Worm (Caenorhabditis elegans) whole organism, late embryonic: ENCODE measurements around the gene msp-56.

Experiments used
- C08G9.2 ChIP-seq: sonication (generic microtip); optimal IDR thresholded peaks from 2 replicates; lab custom pipeline; 2016; ENCODE audit warnings: mild to moderate bottlenecking, missing genetic modification characterization, moderate library complexity, missing compliant biosample characterization
- C38D4.7 ChIP-seq: fragments of 200-800 bp; sonication (Bioruptor generic); optimal IDR thresholded peaks from 2 replicates; lab custom pipeline; 2018; ENCODE audit warnings: mild to moderate bottlenecking, missing genetic modification characterization, moderate library complexity, missing compliant biosample characterization
- K02D7.2 ChIP-seq: sonication (generic microtip); optimal IDR thresholded peaks from 2 replicates; lab custom pipeline; 2017; ENCODE audit warnings: mild to moderate bottlenecking, missing genetic modification characterization, missing compliant biosample characterization
- T23F11.4 ChIP-seq: fragments of 200-800 bp; sonication (Bioruptor generic); optimal IDR thresholded peaks from 2 replicates; lab custom pipeline; 2018; ENCODE audit warnings: mild to moderate bottlenecking, missing genetic modification characterization, missing compliant biosample characterization
- ahr-1 ChIP-seq: sonication (generic microtip); optimal IDR thresholded peaks from 2 replicates; lab custom pipeline; 2016; ENCODE audit warnings: missing genetic modification characterization, missing compliant biosample characterization
- ceh-14 ChIP-seq: sonication (generic microtip); optimal IDR thresholded peaks from 2 replicates; lab custom pipeline; 2016; ENCODE audit warnings: missing genotype, missing genetic modification characterization, missing compliant biosample characterization
- ceh-18 ChIP-seq: sonication (generic microtip); optimal IDR thresholded peaks from 2 replicates; lab custom pipeline; 2016; ENCODE audit warnings: missing genetic modification characterization, missing compliant biosample characterization
- ceh-19 ChIP-seq: fragments of 200-800 bp; sonication (Bioruptor generic); optimal IDR thresholded peaks from 2 replicates; lab custom pipeline; 2018; ENCODE audit warnings: mild to moderate bottlenecking, missing genetic modification characterization, missing compliant biosample characterization
- ceh-2 ChIP-seq: sonication (generic microtip); optimal IDR thresholded peaks from 2 replicates; lab custom pipeline; 2016; ENCODE audit warnings: missing genotype, missing genetic modification characterization, missing compliant biosample characterization
- ceh-22 ChIP-seq: sonication (generic microtip); optimal IDR thresholded peaks from 2 replicates; lab custom pipeline; 2017; ENCODE audit warnings: missing biosample characterization, missing genetic modification characterization
- ceh-24 ChIP-seq: sonication (generic microtip); optimal IDR thresholded peaks from 2 replicates; lab custom pipeline; 2016; ENCODE audit warnings: mild to moderate bottlenecking, missing genetic modification characterization, missing compliant biosample characterization
- ceh-31 ChIP-seq: sonication (generic microtip); optimal IDR thresholded peaks from 2 replicates; lab custom pipeline; 2016; ENCODE audit warnings: missing genetic modification characterization, missing compliant biosample characterization
- ceh-34 ChIP-seq: sonication (generic microtip); optimal IDR thresholded peaks from 2 replicates; lab custom pipeline; 2016; ENCODE audit warnings: mild to moderate bottlenecking, missing genetic modification characterization, missing compliant biosample characterization
- ceh-45 ChIP-seq: fragments of 200-800 bp; sonication (Bioruptor generic); IDR thresholded peaks from 2 replicates; pipeline ENCODE4 v1.3.6; 2022; ENCODE audit warnings: missing genetic modification reagents, missing genetic modification characterization, missing compliant biosample characterization
- ceh-48 ChIP-seq: sonication (generic microtip); optimal IDR thresholded peaks from 2 replicates; lab custom pipeline; 2016; ENCODE audit warnings: missing genetic modification characterization, inconsistent platforms, missing compliant biosample characterization
- ceh-9 ChIP-seq: sonication (generic microtip); optimal IDR thresholded peaks from 2 replicates; lab custom pipeline; 2016; ENCODE audit warnings: mild to moderate bottlenecking, missing genetic modification characterization, inconsistent platforms, missing compliant biosample characterization
- che-1 ChIP-seq: sonication (generic microtip); optimal IDR thresholded peaks from 2 replicates; lab custom pipeline; 2016; ENCODE audit warnings: mild to moderate bottlenecking, missing genetic modification characterization, missing compliant biosample characterization
- dmd-4 ChIP-seq: sonication (generic microtip); optimal IDR thresholded peaks from 2 replicates; lab custom pipeline; 2016; ENCODE audit warnings: borderline replicate concordance, missing genetic modification characterization, missing compliant biosample characterization
- elt-2 ChIP-seq: sonication (generic microtip); optimal IDR thresholded peaks from 2 replicates; lab custom pipeline; 2016; ENCODE audit warnings: missing genetic modification reagents, missing genetic modification characterization, missing compliant biosample characterization
- eyg-1 ChIP-seq: sonication (generic microtip); optimal IDR thresholded peaks from 2 replicates; lab custom pipeline; 2016; ENCODE audit warnings: missing genotype, missing genetic modification characterization, missing compliant biosample characterization
- fkh-10 ChIP-seq: fragments of 150-350 bp; optimal IDR thresholded peaks from 2 replicates; lab custom pipeline; 2014; ENCODE audit warnings: missing biosample characterization, missing genetic modification reagents, missing genetic modification characterization
- fkh-6 ChIP-seq: sonication (generic microtip); optimal IDR thresholded peaks from 2 replicates; lab custom pipeline; 2016; ENCODE audit warnings: missing genetic modification characterization, missing compliant biosample characterization
- gmeb-2 ChIP-seq: sonication (generic microtip); optimal IDR thresholded peaks from 2 replicates; lab custom pipeline; 2016; ENCODE audit warnings: missing genetic modification characterization, inconsistent platforms, missing compliant biosample characterization
- hlh-13 ChIP-seq: fragments of 200-800 bp; sonication (Bioruptor generic); optimal IDR thresholded peaks from 2 replicates; lab custom pipeline; 2018; ENCODE audit warnings: mild to moderate bottlenecking, missing genetic modification characterization, missing compliant biosample characterization
- hlh-15 ChIP-seq: sonication (generic microtip); optimal IDR thresholded peaks from 2 replicates; lab custom pipeline; 2016; ENCODE audit warnings: missing genetic modification characterization, missing compliant biosample characterization
- nhr-11 ChIP-seq: fragments of 150-350 bp; optimal IDR thresholded peaks from 2 replicates; lab custom pipeline; 2014; ENCODE audit warnings: missing biosample characterization, missing genetic modification characterization
- npax-4 ChIP-seq: sonication (generic microtip); optimal IDR thresholded peaks from 2 replicates; lab custom pipeline; 2016; ENCODE audit warnings: missing genetic modification characterization, missing compliant biosample characterization
- pat-9 ChIP-seq: fragments of 200-800 bp; sonication (Bioruptor generic); optimal IDR thresholded peaks from 2 replicates; lab custom pipeline; 2018; ENCODE audit warnings: mild to moderate bottlenecking, missing genetic modification characterization, moderate library complexity, missing compliant biosample characterization
- pax-1 ChIP-seq: fragments of 150-350 bp; optimal IDR thresholded peaks from 2 replicates; lab custom pipeline; 2014; ENCODE audit warnings: missing biosample characterization, missing genetic modification characterization
- pha-2 ChIP-seq: sonication (generic microtip); optimal IDR thresholded peaks from 2 replicates; lab custom pipeline; 2017; ENCODE audit warnings: mild to moderate bottlenecking, missing genetic modification characterization, missing compliant biosample characterization
- pha-4 ChIP-seq: fragments of 150-350 bp; optimal IDR thresholded peaks from 2 replicates; lab custom pipeline; 2018; ENCODE audit warnings: missing biosample characterization, missing genetic modification reagents, missing genetic modification characterization
- pros-1 ChIP-seq: fragments of 150-350 bp; optimal IDR thresholded peaks from 2 replicates; lab custom pipeline; 2014; ENCODE audit warnings: missing biosample characterization, missing genetic modification reagents, missing genetic modification characterization
- rnt-1 ChIP-seq: sonication (generic microtip); optimal IDR thresholded peaks from 2 replicates; lab custom pipeline; 2016; ENCODE audit warnings: missing genetic modification characterization, missing compliant biosample characterization
- sox-4 ChIP-seq: sonication (generic microtip); optimal IDR thresholded peaks from 2 replicates; lab custom pipeline; 2017; ENCODE audit warnings: mild to moderate bottlenecking, missing genetic modification characterization, inconsistent platforms, missing compliant biosample characterization
- tbx-2 ChIP-seq: sonication (generic microtip); optimal IDR thresholded peaks from 2 replicates; lab custom pipeline; 2016; ENCODE audit warnings: missing genetic modification characterization, missing compliant biosample characterization
- ttx-3 ChIP-seq: sonication (generic microtip); optimal IDR thresholded peaks from 2 replicates; lab custom pipeline; 2016; ENCODE audit warnings: missing genetic modification reagents, missing genetic modification characterization, missing compliant biosample characterization
- unc-3 ChIP-seq, 2 experiments: fragments of 200-800 bp in 1 of 2; sonication (Bioruptor generic) in 1 of 2; sonication (generic microtip) in 1 of 2; conservative IDR thresholded peaks in 1 of 2; optimal IDR thresholded peaks in 1 of 2; 2 replicates each; pipeline versions ENCODE4 v1.3.6 to Lab custom; 2016 to 2022; ENCODE audit warnings: missing compliant biosample characterization in 2 of 2, missing genetic modification characterization in 2 of 2, missing genetic modification reagents in 1 of 2
- unc-55 ChIP-seq: sonication (generic microtip); optimal IDR thresholded peaks from 2 replicates; lab custom pipeline; 2017; ENCODE audit warnings: missing biosample characterization, missing genetic modification reagents, missing genetic modification characterization
- zip-5 ChIP-seq: sonication (generic microtip); optimal IDR thresholded peaks from 2 replicates; lab custom pipeline; 2016; ENCODE audit warnings: missing genetic modification characterization, missing compliant biosample characterization
- ztf-16 ChIP-seq: sonication (generic microtip); optimal IDR thresholded peaks from 2 replicates; lab custom pipeline; 2017; ENCODE audit warnings: missing genetic modification characterization, missing compliant biosample characterization

The msp-56 gene

DNA sequence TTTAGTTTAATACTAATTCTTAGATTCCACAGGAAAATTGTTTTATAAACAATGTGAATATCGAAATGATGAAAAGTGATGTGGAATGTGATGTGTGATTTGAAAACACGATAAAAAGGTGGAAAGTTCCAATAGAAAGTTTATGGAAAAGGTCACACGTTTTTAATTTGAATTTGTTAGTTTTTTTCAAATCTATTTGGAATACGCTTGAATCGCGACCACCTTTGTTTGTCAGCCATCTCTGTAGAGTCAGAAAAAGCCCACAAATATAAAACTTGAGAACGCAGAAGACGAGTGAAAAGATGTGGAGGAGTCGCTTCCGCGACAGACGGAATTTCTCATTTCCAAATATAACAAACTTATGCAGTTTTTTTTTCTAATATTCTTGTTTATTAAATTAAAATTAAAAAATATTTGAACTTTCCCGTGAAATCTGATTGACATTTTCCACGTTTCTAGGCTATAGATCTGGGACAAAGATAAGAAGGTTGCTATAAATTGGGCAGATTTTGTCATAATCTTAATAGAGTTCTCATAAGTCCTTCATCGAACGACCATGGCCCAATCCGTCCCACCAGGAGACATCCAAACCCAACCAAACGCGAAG is at the start of gene msp-56, which contains the start of gene kin-24:
Gene msp-56, plus strand, starts transcription at position 557 of the 607 bp plus-strand sequence.
Gene kin-24, minus strand, starts transcription at position 101 of the 607 bp plus-strand sequence.
- TF ChIP-seq ahr-1 (tag; lab: Kevin White, UChicago) (no peak), ceh-19 (GFP tag; lab: Kevin White, UChicago) (no peak), dmd-4 (no peak), hlh-15 (tag; lab: Kevin White, UChicago) (no peak), ceh-22 (tag; lab: Kevin White, UChicago) (no peak), pha-4 (tag; lab: Kevin White, UChicago) (no peak), unc-55 (no peak), ceh-14 (tag; lab: Kevin White, UChicago) (no peak), npax-4 (no peak), fkh-10 (GFP tag; lab: Kevin White, UChicago) (no peak), zip-5 (tag; lab: Kevin White, UChicago) (no peak)

DNA sequence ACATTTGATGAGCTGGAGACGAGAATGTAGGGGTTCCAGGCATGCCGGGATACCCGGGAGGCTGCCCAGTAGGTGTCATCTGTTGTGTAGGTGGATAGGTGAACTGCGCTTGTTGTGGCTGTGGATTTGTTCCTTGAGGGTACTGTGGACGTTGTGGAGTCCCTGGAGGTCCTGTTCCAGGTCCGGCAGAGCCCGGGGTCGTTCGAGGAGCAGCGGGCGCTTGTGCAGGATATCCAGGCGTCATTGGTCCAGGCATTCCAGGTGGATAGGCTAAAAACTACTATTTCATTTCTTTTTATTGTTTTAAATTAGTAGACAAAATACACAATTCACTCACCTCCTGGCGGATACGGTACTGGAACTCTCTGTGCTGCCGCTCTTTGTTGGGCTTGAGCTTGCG is 46.1 kb upstream of the msp-56 start:
- TF ChIP-seq pha-2 (tag; lab: Kevin White, UChicago) (no peak), npax-4 (no peak), ttx-3 (tag; lab: Kevin White, UChicago) (no peak), hlh-13 (no peak), fkh-6 (tag; lab: Kevin White, UChicago) (no peak)

DNA sequence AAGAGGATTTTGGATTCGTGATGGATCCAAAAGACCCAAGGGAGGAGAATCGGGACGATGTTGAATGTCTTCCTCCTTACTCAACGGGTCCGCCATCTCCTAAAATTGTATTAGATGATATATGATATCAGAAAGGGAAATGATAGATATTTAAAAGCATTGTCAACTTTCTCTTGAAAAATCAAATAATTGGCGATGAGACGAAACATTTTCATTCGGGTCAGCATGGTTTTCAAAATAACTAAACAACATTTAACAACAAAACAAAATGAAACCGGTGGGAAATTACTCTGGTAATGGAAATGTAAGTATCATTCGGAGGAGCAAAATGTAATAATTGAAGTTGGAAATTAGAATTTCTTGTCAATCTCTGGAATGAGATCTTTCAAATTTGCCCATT is 44.8 kb upstream of the msp-56 start, which contains the start of gene pis-1:
Gene pis-1, minus strand, starts transcription at position 101 of the 400 bp plus-strand sequence.
- no peak for TF ChIP-seq ceh-34

DNA sequence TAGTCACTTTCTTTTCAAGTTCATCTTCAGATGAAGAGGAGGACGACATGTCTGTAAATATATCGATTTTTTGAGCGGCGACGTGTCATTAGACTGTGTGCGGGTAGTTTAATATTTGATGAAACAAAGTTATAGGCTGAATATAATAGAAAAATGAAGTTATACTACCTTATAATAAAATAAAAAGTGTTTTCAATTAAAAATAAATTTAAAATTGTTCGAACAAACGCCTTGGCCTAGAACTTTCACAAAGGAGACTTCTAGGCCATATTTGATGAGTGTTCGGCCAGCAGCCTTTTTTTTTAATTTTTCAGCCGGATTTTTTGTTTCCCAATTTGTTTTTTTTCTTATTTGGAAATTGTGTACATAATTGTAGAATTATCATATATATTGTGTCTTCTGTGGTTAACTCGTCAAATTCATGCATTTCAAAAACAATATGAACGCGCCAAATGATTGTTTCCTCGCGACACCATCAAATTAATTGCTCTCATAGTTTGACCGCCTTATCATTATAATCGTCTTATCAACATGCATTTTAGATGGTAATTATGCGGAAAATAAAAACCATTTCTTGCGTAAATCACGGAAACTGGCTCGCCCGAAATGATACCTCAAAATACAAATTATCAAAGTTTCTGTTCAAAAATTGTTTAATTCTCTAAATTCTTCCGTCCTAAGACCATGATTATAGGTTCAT is 43.9 kb upstream of the msp-56 start, which contains the start of gene T13F2.2:
Gene T13F2.2, minus strand, starts transcription at position 51 of the 700 bp plus-strand sequence.
- no peak for TF ChIP-seq eyg-1 (tag; lab: Kevin White, UChicago)
- TF ChIP-seq ceh-2 (tag; lab: Kevin White, UChicago), result peak; percentile 3
- peak; percentile 58 for TF ChIP-seq elt-2 (tag; lab: Kevin White, UChicago)
- TF ChIP-seq ceh-31 (tag; lab: Kevin White, UChicago), result peak; percentile 38
- no peak for TF ChIP-seq ceh-18 (tag; lab: Kevin White, UChicago)
- TF ChIP-seq ztf-16 (tag; lab: Kevin White, UChicago), result no peak
- TF ChIP-seq zip-5 (tag; lab: Kevin White, UChicago), result peak; percentile 41
- TF ChIP-seq sox-4, result no peak
- TF ChIP-seq ceh-9 (tag; lab: Kevin White, UChicago), result no peak
- TF ChIP-seq K02D7.2 (tag; lab: Kevin White, UChicago), result no peak
- no peak for TF ChIP-seq rnt-1 (tag; lab: Kevin White, UChicago)
- TF ChIP-seq hlh-13, result no peak
- no peak for TF ChIP-seq fkh-6 (tag; lab: Kevin White, UChicago)
- TF ChIP-seq pros-1, result no peak
- no peak for TF ChIP-seq nhr-11
- peak; percentile 1 for TF ChIP-seq ceh-48 (tag; lab: Kevin White, UChicago)
- TF ChIP-seq pat-9 (tag; lab: Kevin White, UChicago), result no peak
- TF ChIP-seq ttx-3 (tag; lab: Kevin White, UChicago), result no peak
- no peak for TF ChIP-seq C38D4.7 (GFP tag; lab: Kevin White, UChicago)
- no peak for TF ChIP-seq unc-3 (GFP tag; conservative IDR thresholded peaks at IDR 0.05; lab: Robert Waterston, UW)
- no peak for TF ChIP-seq unc-3 (tag; optimal IDR thresholded peaks at IDR 0.05; lab: Kevin White, UChicago)
- TF ChIP-seq gmeb-2 (tag; lab: Kevin White, UChicago), result no peak
- TF ChIP-seq T23F11.4 (GFP tag; lab: Kevin White, UChicago), result no peak
- no peak for TF ChIP-seq che-1 (tag; lab: Kevin White, UChicago)
- peak; percentile 10 for TF ChIP-seq C08G9.2 (tag; lab: Kevin White, UChicago)
- peak; percentile 52 for TF ChIP-seq tbx-2 (tag; lab: Kevin White, UChicago)
- no peak for TF ChIP-seq ceh-24
- TF ChIP-seq pax-1 (tag; lab: Kevin White, UChicago), result no peak
- TF ChIP-seq ceh-19 (GFP tag; lab: Kevin White, UChicago), result no peak
- no peak for TF ChIP-seq ceh-45 (GFP tag; lab: Robert Waterston, UW)
- TF ChIP-seq, all 69 proteins: peak for 7
